Worm (Caenorhabditis elegans) whole organism, mixed stage, embryonic: ENCODE data around the gene M163.22.

ENCODE experiments used
- M03D4.4 ChIP-seq: sonication (generic microtip); optimal IDR thresholded peaks from 2 replicates; lab custom pipeline; 2017; ENCODE audit warnings: mild to moderate bottlenecking, missing genetic modification characterization, missing compliant biosample characterization
- blmp-1 ChIP-seq: fragments of 150-350 bp; optimal IDR thresholded peaks from 2 replicates; lab custom pipeline; 2014; ENCODE audit warnings: missing biosample characterization, missing genetic modification characterization
- ceh-83 ChIP-seq: fragments of 200-800 bp; sonication (Bioruptor generic); optimal IDR thresholded peaks from 2 replicates; lab custom pipeline; 2018; ENCODE audit warnings: mild to moderate bottlenecking, missing genetic modification characterization, missing compliant biosample characterization
- cnd-1 ChIP-seq: fragments of 200-800 bp; sonication (Bioruptor generic); optimal IDR thresholded peaks from 2 replicates; lab custom pipeline; 2018; ENCODE audit warnings: mild to moderate bottlenecking, missing genetic modification characterization, missing compliant biosample characterization
- drap-1 ChIP-seq: fragments of 200-800 bp; sonication (Bioruptor generic); optimal IDR thresholded peaks from 3 replicates; lab custom pipeline; 2018; ENCODE audit warnings: mild to moderate bottlenecking, missing genetic modification characterization, missing compliant biosample characterization
- elt-1 ChIP-seq: sonication (generic microtip); optimal IDR thresholded peaks from 2 replicates; lab custom pipeline; 2017; ENCODE audit warnings: missing genetic modification characterization, mild to moderate bottlenecking, missing compliant biosample characterization, antibody characterized with exemption, moderate library complexity, borderline replicate concordance; ENCODE audit not compliant: insufficient read depth
- flh-1 ChIP-seq: fragments of 200-800 bp; sonication (Bioruptor generic); optimal IDR thresholded peaks from 2 replicates; lab custom pipeline; 2018; ENCODE audit warnings: mild to moderate bottlenecking, missing genetic modification characterization, moderate library complexity, missing compliant biosample characterization
- ham-2 ChIP-seq: fragments of 200-800 bp; sonication (Bioruptor generic); optimal IDR thresholded peaks from 2 replicates; lab custom pipeline; 2018; ENCODE audit warnings: mild to moderate bottlenecking, missing genetic modification characterization, missing compliant biosample characterization
- hlh-1 ChIP-seq: fragments of 150-350 bp; optimal IDR thresholded peaks from 2 replicates; lab custom pipeline; 2014; ENCODE audit warnings: missing biosample characterization, missing genetic modification reagents, missing genetic modification characterization
- lin-13 ChIP-seq: fragments of 150-350 bp; optimal IDR thresholded peaks from 2 replicates; lab custom pipeline; 2014; ENCODE audit warnings: missing biosample characterization, missing genetic modification characterization
- lin-32 ChIP-seq: fragments of 200-800 bp; sonication (Bioruptor generic); optimal IDR thresholded peaks from 2 replicates; lab custom pipeline; 2018; ENCODE audit warnings: mild to moderate bottlenecking, missing genetic modification characterization, missing compliant biosample characterization
- lsy-2 ChIP-seq: fragments of 150-350 bp; optimal IDR thresholded peaks from 2 replicates; lab custom pipeline; 2014; ENCODE audit warnings: missing biosample characterization, missing genetic modification characterization
- mep-1 ChIP-seq: fragments of 150-350 bp; optimal IDR thresholded peaks from 2 replicates; lab custom pipeline; 2017; ENCODE audit warnings: missing biosample characterization, missing genetic modification reagents, missing genetic modification characterization, inconsistent platforms
- mls-2 ChIP-seq: sonication (generic microtip); optimal IDR thresholded peaks from 2 replicates; lab custom pipeline; 2016; ENCODE audit warnings: mild to moderate bottlenecking, missing genetic modification characterization, moderate library complexity, missing compliant biosample characterization
- nhr-2 ChIP-seq: fragments of 150-350 bp; optimal IDR thresholded peaks from 2 replicates; lab custom pipeline; 2014; ENCODE audit warnings: missing biosample characterization, missing genetic modification characterization
- nhr-28 ChIP-seq: fragments of 150-350 bp; optimal IDR thresholded peaks from 2 replicates; lab custom pipeline; 2014; ENCODE audit warnings: missing biosample characterization, missing genetic modification characterization
- pha-4 ChIP-seq: fragments of 150-350 bp; optimal IDR thresholded peaks from 2 replicates; lab custom pipeline; 2018; ENCODE audit warnings: missing biosample characterization, missing genetic modification reagents, missing genetic modification characterization
- sptf-1 ChIP-seq: sonication (generic microtip); optimal IDR thresholded peaks from 2 replicates; lab custom pipeline; 2017; ENCODE audit warnings: mild to moderate bottlenecking, missing genetic modification characterization, moderate library complexity, missing compliant biosample characterization
- tbx-8 ChIP-seq: fragments of 200-800 bp; sonication (Bioruptor generic); optimal IDR thresholded peaks from 2 replicates; lab custom pipeline; 2018; ENCODE audit warnings: mild to moderate bottlenecking, missing genetic modification characterization, moderate library complexity, missing compliant biosample characterization
- unc-120 ChIP-seq: sonication (generic microtip); optimal IDR thresholded peaks from 2 replicates; lab custom pipeline; 2017; ENCODE audit warnings: missing genetic modification characterization, missing compliant biosample characterization; ENCODE audit not compliant: poor library complexity, severe bottlenecking
- unc-62 ChIP-seq: fragments of 150-350 bp; optimal IDR thresholded peaks from 2 replicates; lab custom pipeline; 2014; ENCODE audit warnings: missing biosample characterization, missing genetic modification reagents, missing genetic modification characterization
- zip-8 ChIP-seq: fragments of 150-350 bp; optimal IDR thresholded peaks from 2 replicates; lab custom pipeline; 2014; ENCODE audit warnings: missing biosample characterization, missing genetic modification characterization
- ztf-11 ChIP-seq: fragments of 150-350 bp; optimal IDR thresholded peaks from 2 replicates; lab custom pipeline; 2014; ENCODE audit warnings: missing biosample characterization, missing genetic modification characterization

The M163.22 gene

DNA sequence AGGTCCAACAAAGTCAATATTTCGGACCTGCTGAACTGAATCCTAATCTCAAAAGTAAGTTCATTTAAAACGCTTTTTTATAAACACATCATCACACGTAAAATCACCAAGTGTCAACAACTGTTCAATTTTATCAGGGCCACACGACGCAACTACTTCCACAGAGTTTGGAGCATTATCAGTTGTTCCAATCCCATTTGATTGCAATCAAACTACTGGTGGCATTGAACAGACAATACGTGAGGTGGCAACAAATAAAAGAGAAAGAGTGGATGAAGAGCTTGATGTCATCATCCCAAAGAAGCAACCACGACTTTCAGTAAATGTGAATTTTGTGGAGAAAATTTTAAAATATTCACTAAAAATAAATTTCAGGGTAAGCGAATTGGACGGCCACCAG, 30.9 kb downstream of the M163.22 start:
- TF ChIP-seq flh-1 (GFP tag; lab: Kevin White, UChicago) (no peak), hlh-1 (tag; lab: Kevin White, UChicago) (peak; percentile 49)

DNA sequence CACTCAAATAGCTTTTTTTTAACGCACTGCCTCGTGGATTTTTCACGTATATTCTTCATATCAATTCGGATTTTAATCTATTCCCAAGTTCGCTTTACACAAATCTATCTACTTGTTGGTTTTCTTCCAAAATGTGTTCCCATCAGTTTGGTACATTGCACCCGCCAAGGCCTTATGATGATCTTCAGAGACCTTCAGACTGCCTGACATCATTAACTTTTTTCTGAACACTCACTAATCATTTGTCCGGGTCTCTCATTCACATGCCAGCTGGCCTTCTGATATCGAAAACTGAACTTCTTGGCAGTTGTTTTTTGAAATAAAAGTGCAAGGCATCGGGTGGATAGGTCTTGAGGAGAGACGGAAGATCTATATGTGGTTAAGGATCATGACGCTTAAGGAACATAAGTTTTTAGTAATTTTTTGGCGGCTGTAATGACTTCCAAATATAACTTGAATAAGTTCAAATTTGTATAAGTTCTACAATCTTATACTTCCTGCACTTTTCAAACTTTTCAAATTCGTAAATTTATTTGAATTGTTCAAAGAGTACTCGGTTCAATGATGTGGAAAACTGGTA, 34.2 kb downstream of the M163.22 start:
- TF ChIP-seq unc-120 (tag; lab: Kevin White, UChicago) (no peak), ztf-11 (no peak), elt-1 (tag; lab: Kevin White, UChicago) (no peak)

DNA sequence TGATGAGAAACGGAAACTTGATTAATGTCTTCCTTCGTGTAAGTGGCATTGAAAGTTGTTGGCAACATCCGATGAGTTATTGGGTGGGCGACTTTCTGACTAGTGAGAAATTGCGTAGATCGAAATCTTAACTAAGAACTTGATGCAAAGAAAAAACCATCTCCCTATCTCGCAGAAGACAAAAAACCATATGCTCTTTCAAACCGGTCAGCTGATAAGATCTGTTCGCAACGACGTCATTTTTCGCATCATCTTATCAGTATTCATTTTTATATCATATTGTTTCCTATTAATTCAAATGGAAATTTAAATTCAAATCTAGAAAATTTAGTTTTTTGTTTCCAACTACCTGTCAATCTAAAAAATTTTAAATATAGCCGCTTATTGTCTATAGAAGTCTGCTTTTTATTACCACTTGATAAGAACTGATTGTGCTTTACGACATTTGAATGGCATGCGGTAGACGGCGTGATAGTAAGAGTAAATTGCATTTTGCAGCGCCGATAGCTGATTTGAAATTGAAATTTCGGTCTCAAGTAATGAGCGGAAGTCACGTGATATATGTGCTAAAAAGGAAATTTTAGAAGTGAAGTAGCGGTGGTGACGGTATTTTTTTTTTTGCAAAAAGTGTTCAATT, 34.8 kb downstream of the M163.22 start:
- TF ChIP-seq mls-2 (tag; lab: Kevin White, UChicago) (no peak), elt-1 (tag; lab: Kevin White, UChicago) (no peak), ham-2 (GFP tag; lab: Kevin White, UChicago) (no peak), unc-120 (tag; lab: Kevin White, UChicago) (no peak), zip-8 (tag; lab: Kevin White, UChicago) (no peak), nhr-2 (no peak), blmp-1 (tag; lab: Kevin White, UChicago) (no peak)

DNA sequence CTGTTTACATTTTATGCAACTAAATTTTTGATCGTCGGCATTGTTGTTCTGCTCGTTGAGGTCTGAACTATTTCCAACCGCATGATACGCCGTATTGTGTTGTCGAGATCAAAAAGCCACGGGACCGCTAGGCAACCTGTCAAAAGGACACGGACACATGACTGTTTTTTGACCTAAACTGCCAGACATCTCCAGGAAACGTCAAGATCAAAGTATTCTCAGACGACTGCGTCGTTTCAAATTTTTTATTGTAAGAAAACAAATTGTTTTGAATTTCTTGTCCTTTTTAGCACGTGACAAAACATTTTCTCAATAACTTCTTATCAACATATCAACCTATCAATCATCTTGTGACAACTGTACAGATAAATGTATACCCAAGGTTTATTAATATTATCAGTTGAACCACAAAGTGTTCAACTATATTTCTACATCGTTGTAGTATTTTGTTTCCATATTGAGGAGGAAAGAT, 36.5 kb downstream of the M163.22 start:
- TF ChIP-seq unc-62 (GFP tag; lab: Kevin White, UChicago), result peak; percentile 48
- TF ChIP-seq ceh-83 (GFP tag; lab: Kevin White, UChicago), result no peak
- TF ChIP-seq pha-4 (tag; lab: Kevin White, UChicago), result no peak

DNA sequence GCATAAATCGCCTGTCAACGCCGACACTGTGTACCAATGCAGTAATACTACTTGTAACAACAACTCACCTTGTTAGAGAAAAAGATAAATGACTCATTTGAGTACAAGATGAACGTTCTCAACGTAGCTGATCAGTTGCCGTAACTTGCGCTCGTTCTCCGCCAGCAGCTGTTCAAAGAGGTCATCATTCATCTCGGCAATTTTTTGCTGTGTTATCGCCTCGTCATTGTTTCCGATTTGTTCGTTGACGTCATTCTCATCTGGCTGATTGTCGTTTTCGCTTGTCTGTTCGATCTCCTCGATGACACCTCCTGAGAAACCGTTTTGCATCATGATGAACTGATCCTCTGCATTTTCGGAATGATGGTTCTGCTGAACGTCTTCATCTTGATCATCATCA, 37.6 kb downstream of the M163.22 start:
- TF ChIP-seq nhr-2 (peak; percentile 46), lin-13 (tag; lab: Kevin White, UChicago) (peak; percentile 17), unc-62 (GFP tag; lab: Kevin White, UChicago) (peak; percentile 90), hlh-1 (tag; lab: Kevin White, UChicago) (peak; percentile 96), mep-1 (tag; lab: Kevin White, UChicago) (no peak), elt-1 (tag; lab: Kevin White, UChicago) (no peak)

DNA sequence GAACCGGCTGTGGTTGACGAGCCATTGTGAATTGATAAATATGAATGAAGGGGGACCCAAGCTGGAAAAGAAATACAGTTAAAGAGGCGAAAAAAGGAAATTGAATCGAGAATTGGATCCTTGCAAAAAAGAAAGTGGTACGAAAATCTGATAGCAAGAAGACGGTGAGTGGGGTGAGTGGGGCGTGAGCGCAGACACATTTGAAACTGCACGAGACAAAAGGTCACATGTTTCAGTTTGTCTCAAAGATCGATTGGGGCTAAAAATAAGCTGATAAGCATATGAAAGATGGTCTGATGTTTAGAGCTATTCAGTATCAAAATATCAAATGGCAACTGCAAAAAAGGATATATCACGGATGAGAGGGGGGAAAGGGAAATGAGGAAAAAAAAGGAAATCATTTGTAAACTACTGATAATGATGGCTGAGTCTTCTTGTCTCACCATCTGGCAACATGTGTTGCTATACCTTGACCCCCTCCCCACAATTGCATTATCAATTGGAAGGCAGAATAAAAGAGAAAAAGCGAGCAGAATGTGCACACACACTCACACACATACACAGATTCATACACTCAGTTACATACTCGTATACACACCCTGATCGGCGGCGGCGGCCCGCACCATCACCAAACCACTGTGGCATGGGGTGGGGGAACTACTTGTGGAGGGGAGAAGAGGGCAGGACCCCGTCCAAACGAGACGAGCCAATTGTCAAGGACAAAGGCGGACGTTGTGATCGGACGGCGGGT, 38.3 kb downstream of the M163.22 start, which contains the start of gene M163.1:
Gene M163.1 (minus strand): TSS at position 25 of the 751 bp plus-strand sequence.
- no peak for TF ChIP-seq nhr-28 (tag; lab: Kevin White, UChicago)
- peak; percentile 78 for TF ChIP-seq lin-32 (GFP tag; lab: Kevin White, UChicago)
- TF ChIP-seq lsy-2, result no peak
- peak; percentile 76 for TF ChIP-seq nhr-2
- peak; percentile 41 for TF ChIP-seq tbx-8 (GFP tag; lab: Kevin White, UChicago)
- no peak for TF ChIP-seq pha-4 (tag; lab: Kevin White, UChicago)
- peak; percentile 16 for TF ChIP-seq cnd-1 (tag; lab: Kevin White, UChicago)
- peak; percentile 53 for TF ChIP-seq ceh-83 (GFP tag; lab: Kevin White, UChicago)
- TF ChIP-seq unc-62 (GFP tag; lab: Kevin White, UChicago), result peak; percentile 15
- TF ChIP-seq M03D4.4 (tag; lab: Kevin White, UChicago), result peak; percentile 59
- TF ChIP-seq mls-2 (tag; lab: Kevin White, UChicago), result peak; percentile 56
- no peak for TF ChIP-seq mep-1 (tag; lab: Kevin White, UChicago)
- TF ChIP-seq ztf-11, result no peak
- peak; percentile 61 for TF ChIP-seq unc-120 (tag; lab: Kevin White, UChicago)
- TF ChIP-seq ham-2 (GFP tag; lab: Kevin White, UChicago), result peak; percentile 56
- TF ChIP-seq drap-1 (GFP tag; lab: Kevin White, UChicago), result peak; percentile 35
- TF ChIP-seq hlh-1 (tag; lab: Kevin White, UChicago), result peak; percentile 66
- peak; percentile 61 for TF ChIP-seq sptf-1
